Fruit fly (Drosophila melanogaster) whole organism, prepupa: ENCODE results near the gene RpL35A.

Experiments used
- Blimp-1 ChIP-seq: fragments of 200-800 bp; sonication (Bioruptor generic); optimal IDR thresholded peaks from 3 replicates; lab custom pipeline; 2017; ENCODE audit warnings: missing biosample characterization, missing genetic modification characterization, mild to moderate bottlenecking, moderate library complexity, missing genetic modification reagents
- CG11294 ChIP-seq: fragments of 200-800 bp; sonication (Bioruptor generic); IDR thresholded peaks from 2 replicates; pipeline ENCODE4 v1.3.6; 2022; ENCODE audit warnings: missing biosample characterization, missing genetic modification characterization
- CG11762 ChIP-seq: fragments of 200-800 bp; sonication (Bioruptor generic); optimal IDR thresholded peaks from 3 replicates; lab custom pipeline; 2016; ENCODE audit warnings: missing biosample characterization, missing genetic modification characterization; ENCODE audit not compliant: insufficient read depth
- CG16779 ChIP-seq: fragments of 200-800 bp; sonication (Bioruptor generic); optimal IDR thresholded peaks from 3 replicates; lab custom pipeline; 2017; ENCODE audit warnings: missing biosample characterization, mild to moderate bottlenecking, missing genetic modification characterization
- CG31627 ChIP-seq: fragments of 200-800 bp; sonication (Bioruptor generic); optimal IDR thresholded peaks from 3 replicates; lab custom pipeline; 2016; ENCODE audit warnings: missing biosample characterization, missing genetic modification characterization
- CG32006 ChIP-seq: fragments of 200-800 bp; sonication (Bioruptor generic); optimal IDR thresholded peaks from 3 replicates; lab custom pipeline; 2017; ENCODE audit warnings: missing biosample characterization, mild to moderate bottlenecking, missing genetic modification characterization
- CG3919 ChIP-seq: fragments of 200-800 bp; sonication (Bioruptor generic); optimal IDR thresholded peaks from 3 replicates; lab custom pipeline; 2016; ENCODE audit warnings: missing biosample characterization, missing genetic modification characterization
- CG4318 ChIP-seq: fragments of 200-800 bp; sonication (Bioruptor generic); optimal IDR thresholded peaks from 3 replicates; lab custom pipeline; 2017; ENCODE audit warnings: missing biosample characterization, mild to moderate bottlenecking, missing genetic modification characterization
- CG6792 ChIP-seq: fragments of 200-800 bp; sonication (Bioruptor generic); optimal IDR thresholded peaks from 3 replicates; lab custom pipeline; 2016; ENCODE audit warnings: missing biosample characterization, missing genetic modification characterization
- CG6808 ChIP-seq: fragments of 200-800 bp; sonication (Bioruptor generic); optimal IDR thresholded peaks from 3 replicates; lab custom pipeline; 2017; ENCODE audit warnings: missing biosample characterization, missing genetic modification characterization, mild to moderate bottlenecking, moderate library complexity, missing genetic modification reagents
- CG7368 ChIP-seq: fragments of 200-800 bp; sonication (Bioruptor generic); optimal IDR thresholded peaks from 3 replicates; lab custom pipeline; 2016; ENCODE audit warnings: missing biosample characterization, missing genetic modification characterization
- CG8319 ChIP-seq: fragments of 200-800 bp; sonication (Bioruptor generic); optimal IDR thresholded peaks from 3 replicates; lab custom pipeline; 2016; ENCODE audit warnings: missing biosample characterization, missing genetic modification characterization
- Eip78C ChIP-seq: fragments of 200-800 bp; sonication (Bioruptor generic); peaks from one replicate; lab custom pipeline; 2016; ENCODE audit warnings: missing biosample characterization, missing genetic modification characterization
- Ets21C ChIP-seq: fragments of 200-800 bp; sonication (Bioruptor generic); optimal IDR thresholded peaks from 3 replicates; lab custom pipeline; 2016; ENCODE audit warnings: missing biosample characterization, missing genetic modification characterization
- Hr38 ChIP-seq: sonication (Bioruptor generic); optimal IDR thresholded peaks from 2 replicates; lab custom pipeline; 2016; ENCODE audit warnings: missing biosample characterization, missing genetic modification characterization
- achi ChIP-seq: fragments of 200-800 bp; sonication (Bioruptor generic); optimal IDR thresholded peaks from 3 replicates; lab custom pipeline; 2016; ENCODE audit warnings: missing biosample characterization, missing genetic modification characterization
- dac ChIP-seq: fragments of 200-800 bp; sonication (Bioruptor generic); optimal IDR thresholded peaks from 2 replicates; lab custom pipeline; 2017; ENCODE audit warnings: missing biosample characterization, mild to moderate bottlenecking, missing genetic modification characterization
- fkh ChIP-seq: fragments of 200-800 bp; sonication (Bioruptor generic); optimal IDR thresholded peaks from 3 replicates; lab custom pipeline; 2017; ENCODE audit warnings: missing biosample characterization, mild to moderate bottlenecking, missing genetic modification characterization, moderate library complexity
- lz ChIP-seq: fragments of 200-800 bp; sonication (Bioruptor generic); optimal IDR thresholded peaks from 3 replicates; lab custom pipeline; 2016; ENCODE audit warnings: missing biosample characterization, missing genetic modification characterization
- net ChIP-seq: fragments of 200-800 bp; sonication (Bioruptor generic); optimal IDR thresholded peaks from 3 replicates; lab custom pipeline; 2016; ENCODE audit warnings: missing biosample characterization, missing genetic modification characterization
- pdm3 ChIP-seq: fragments of 200-800 bp; sonication (Bioruptor generic); optimal IDR thresholded peaks from 3 replicates; lab custom pipeline; 2016; ENCODE audit warnings: missing biosample characterization, missing genetic modification characterization
- spab ChIP-seq: fragments of 200-800 bp; sonication (Bioruptor generic); optimal IDR thresholded peaks from 2 replicates; lab custom pipeline; 2017; ENCODE audit warnings: missing biosample characterization, mild to moderate bottlenecking, missing genetic modification characterization, missing genetic modification reagents
- ss ChIP-seq, 2 experiments: fragments of 200-800 bp; sonication (Bioruptor generic); optimal IDR thresholded peaks; 2 replicates in 1 of 2; 3 replicates in 1 of 2; lab custom pipeline; 2017 to 2018; ENCODE audit warnings: mild to moderate bottlenecking in 2 of 2, missing biosample characterization in 2 of 2, missing genetic modification characterization in 2 of 2, moderate library complexity in 1 of 2
- svp ChIP-seq: fragments of 200-800 bp; sonication (Bioruptor generic); peaks from one replicate; lab custom pipeline; 2016; ENCODE audit warnings: missing biosample characterization, missing genetic modification characterization

Gene RpL35A

DNA sequence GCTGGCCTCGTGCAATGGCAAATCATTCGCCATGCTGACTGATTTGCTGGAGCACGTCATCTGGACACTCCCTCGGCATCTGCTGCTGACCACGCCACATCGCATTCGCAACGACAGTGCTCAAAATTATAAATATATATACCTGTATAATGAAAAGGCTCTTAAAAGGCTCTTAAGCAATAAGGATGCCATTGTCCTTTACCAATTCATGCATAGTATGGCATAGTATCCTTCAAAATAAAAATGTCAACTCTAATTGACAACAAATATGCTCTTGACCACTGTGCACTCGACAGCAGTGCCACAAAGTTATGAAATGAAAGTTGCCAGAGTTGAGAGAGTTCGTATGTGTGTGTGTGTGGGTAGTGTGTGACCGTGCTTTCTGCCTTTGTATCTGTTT is 44.8 kb downstream of the RpL35A start (continued):
- no peak for TF ChIP-seq ss (GFP tag; optimal IDR thresholded peaks at IDR 0.05; lab: Kevin White, UChicago)
- TF ChIP-seq CG4318: peak; percentile 26
- TF ChIP-seq CG31627 (GFP tag; lab: Kevin White, UChicago): no peak
- TF ChIP-seq CG11762: no peak
- no peak for TF ChIP-seq Blimp-1 (GFP tag; lab: Kevin White, UChicago)
- no peak for TF ChIP-seq net (GFP tag; lab: Kevin White, UChicago)
- peak; percentile 75 for TF ChIP-seq Eip78C
- TF ChIP-seq dac: no peak
- TF ChIP-seq spab (GFP tag; lab: Kevin White, UChicago): no peak
- no peak for TF ChIP-seq CG16779
- peak; percentile 35 for TF ChIP-seq CG3919 (GFP tag; lab: Kevin White, UChicago)
- TF ChIP-seq fkh (GFP tag; lab: Kevin White, UChicago): no peak
- TF ChIP-seq CG6808 (GFP tag; lab: Kevin White, UChicago): no peak
- TF ChIP-seq achi (GFP tag; lab: Kevin White, UChicago): peak; percentile 26
- TF ChIP-seq CG6792: no peak
- TF ChIP-seq svp (GFP tag; lab: Kevin White, UChicago): no peak
- TF ChIP-seq pdm3 (GFP tag; lab: Kevin White, UChicago): peak; percentile 31
- TF ChIP-seq lz: no peak
- peak; percentile 38 for TF ChIP-seq CG32006
- TF ChIP-seq CG8319: no peak
- no peak for TF ChIP-seq Ets21C (GFP tag; lab: Kevin White, UChicago)
- no peak for TF ChIP-seq CG11294 (GFP tag; lab: Robert Waterston, UW)
- TF ChIP-seq CG7368 (GFP tag; lab: Kevin White, UChicago): no peak
- no peak for TF ChIP-seq Hr38 (GFP tag; lab: Kevin White, UChicago)

DNA sequence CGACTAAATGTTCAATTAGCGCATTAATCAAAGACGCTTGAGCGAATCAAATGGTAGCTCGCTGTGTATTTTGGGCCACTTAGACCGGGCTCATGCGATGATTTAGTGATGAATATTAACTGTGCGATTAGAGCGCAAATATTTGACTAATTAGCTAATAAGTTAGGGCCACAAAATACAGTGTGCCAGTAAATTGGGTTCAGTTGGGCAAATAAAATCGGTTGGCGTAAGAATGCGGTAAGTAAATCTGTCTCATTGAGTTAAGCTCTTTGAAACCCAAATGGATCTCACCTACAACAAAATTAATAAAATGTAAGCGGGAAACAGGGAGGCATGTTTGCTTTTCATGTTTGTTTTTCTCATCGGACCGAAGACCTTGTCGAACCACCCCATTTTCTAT is 46.4 kb downstream of the RpL35A start:
- TF ChIP-seq fkh (GFP tag; lab: Kevin White, UChicago): peak; percentile 59
- TF ChIP-seq CG11762: no peak
